Worm (Caenorhabditis elegans) whole organism, young adult: Measurements from ENCODE around the gene sma-5.

ENCODE experiments used
- ceh-58 ChIP-seq: fragments of 200-800 bp; sonication (Bioruptor generic); IDR thresholded peaks from 2 replicates; pipeline ENCODE4 v1.3.6; 2022; ENCODE audit warnings: missing genetic modification characterization, missing compliant biosample characterization
- pha-4 ChIP-seq: fragments of 150-350 bp; sonication (generic microtip); optimal IDR thresholded peaks from 2 replicates; lab custom pipeline; 2014; ENCODE audit warnings: missing biosample characterization, missing genetic modification reagents, missing genetic modification characterization
- rpc-1 ChIP-seq, 2 experiments: fragments of 150-350 bp in 1 of 2; sonication (generic microtip) in 1 of 2; optimal IDR thresholded peaks; 2 replicates each; lab custom pipeline; 2014 to 2018; ENCODE audit warnings: missing biosample characterization in 1 of 2, missing genetic modification characterization in 1 of 2, missing genetic modification reagents in 1 of 2, missing genotype in 1 of 2
- zim-3 ChIP-seq: sonication (generic microtip); optimal IDR thresholded peaks from 2 replicates; lab custom pipeline; 2017; ENCODE audit warnings: mild to moderate bottlenecking, missing genetic modification characterization, moderate library complexity, missing compliant biosample characterization
- ztf-3 ChIP-seq: fragments of 200-800 bp; sonication (Bioruptor generic); optimal IDR thresholded peaks from 2 replicates; lab custom pipeline; 2018; ENCODE audit warnings: mild to moderate bottlenecking, missing genetic modification characterization, missing compliant biosample characterization

- TF ChIP-seq zim-3, result no peak
- TF ChIP-seq ceh-58, result no peak
- TF ChIP-seq pha-4 (tag; lab: Kevin White, UChicago), result no peak
- TF ChIP-seq rpc-1 (optimal IDR thresholded peaks at IDR 0.05; lab: Kevin White, UChicago), result no peak
- TF ChIP-seq rpc-1 (tag; optimal IDR thresholded peaks at IDR 0.05; lab: Kevin White, UChicago), result no peak
- no peak for TF ChIP-seq ztf-3
These were observed 19.9 kb upstream of the sma-5 start, which contains the start of gene B0198.2 for ce11 chrX:12025070-12025789.
